Worm (Caenorhabditis elegans): ENCODE data around the gene fbxb-61.
A peak's percentile ranks its signal among the peaks of the same experiment; 100 is the strongest.

The fbxb-61 gene

DNA sequence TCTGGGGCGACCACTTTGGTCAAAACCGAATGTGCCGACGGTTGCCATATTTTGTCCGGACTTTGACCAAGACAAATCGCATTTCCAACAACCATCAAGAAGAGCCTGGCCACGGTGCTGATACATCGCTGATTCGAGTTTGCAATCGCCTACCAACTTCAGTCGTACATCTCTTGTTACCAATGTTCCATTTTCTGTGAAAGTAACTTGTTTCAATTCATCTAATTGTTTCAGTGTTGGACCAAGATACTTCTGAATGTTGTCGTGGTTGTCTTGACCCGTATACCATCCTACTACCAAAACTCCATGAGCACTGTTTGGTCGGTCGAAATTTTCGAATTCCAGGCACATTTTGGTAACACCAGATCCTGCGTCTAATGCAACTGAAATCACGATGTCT lies 21.5 kb downstream of the fbxb-61 start:
- no peak for TF ChIP-seq nhr-23 (tag; optimal IDR thresholded peaks at IDR 0.05)

ce11 chrV:19329263-19329662 lies 25.3 kb downstream of the fbxb-61 start, which contains the start of gene fbxb-65:
TSS of gene fbxb-65 (plus strand) at chrV:19329563.
- no peak for TF ChIP-seq dmd-4 (tag; optimal IDR thresholded peaks at IDR 0.05)

ce11 chrV:19337333-19337732 lies 33.4 kb downstream of the fbxb-61 start:
- TF ChIP-seq elt-3 (tag; optimal IDR thresholded peaks at IDR 0.05) = no peak
- no peak for TF ChIP-seq lin-39 (tag; optimal IDR thresholded peaks at IDR 0.05)
- TF ChIP-seq gmeb-1 (tag; optimal IDR thresholded peaks at IDR 0.05) = no peak
- TF ChIP-seq unc-39 (tag; optimal IDR thresholded peaks at IDR 0.05) = no peak
- no peak for TF ChIP-seq mab-5 (tag; optimal IDR thresholded peaks at IDR 0.05)
- no peak for TF ChIP-seq lin-11 (tag; optimal IDR thresholded peaks at IDR 0.05)
- TF ChIP-seq skn-1 (tag; optimal IDR thresholded peaks at IDR 0.05) = no peak
- no peak for TF ChIP-seq nhr-23 (tag; optimal IDR thresholded peaks at IDR 0.05)
- TF ChIP-seq Y55F3AM.14 (GFP tag; optimal IDR thresholded peaks at IDR 0.05) = no peak
- no peak for TF ChIP-seq sma-3 (GFP tag; optimal IDR thresholded peaks at IDR 0.05)
- no peak for TF ChIP-seq F13H6.1 (tag; optimal IDR thresholded peaks at IDR 0.05)
- TF ChIP-seq snpc-4 (tag; optimal IDR thresholded peaks at IDR 0.05) = no peak
- no peak for TF ChIP-seq lin-13 (GFP tag; optimal IDR thresholded peaks at IDR 0.05)

- TF ChIP-seq nhr-129 (tag; optimal IDR thresholded peaks at IDR 0.05) (peak; percentile 15), sma-3 (GFP tag; optimal IDR thresholded peaks at IDR 0.05) (no peak)
Observed at ce11 chrV:19351944-19352343, 48.0 kb downstream of the fbxb-61 start.

ce11 chrV:19354506-19354905 lies 50.6 kb downstream of the fbxb-61 start:
- TF ChIP-seq C34F6.9 (tag; optimal IDR thresholded peaks at IDR 0.05) = no peak
- TF ChIP-seq peb-1 (tag; optimal IDR thresholded peaks at IDR 0.05) = no peak
- TF ChIP-seq lin-13 (GFP tag; optimal IDR thresholded peaks at IDR 0.05) = no peak
- TF ChIP-seq elt-1 (tag; optimal IDR thresholded peaks at IDR 0.05) = no peak
- TF ChIP-seq nhr-12 (tag; optimal IDR thresholded peaks at IDR 0.05) = no peak
- TF ChIP-seq nhr-25 (tag; optimal IDR thresholded peaks at IDR 0.05) = no peak
- TF ChIP-seq blmp-1 (tag; optimal IDR thresholded peaks at IDR 0.05; ENCODE audit: insufficient read depth) = no peak
- no peak for TF ChIP-seq mab-5 (tag; optimal IDR thresholded peaks at IDR 0.05)
- TF ChIP-seq nhr-10 (tag; optimal IDR thresholded peaks at IDR 0.05) = no peak
- no peak for TF ChIP-seq egl-27 (tag; optimal IDR thresholded peaks at IDR 0.05)
- TF ChIP-seq ceh-82 (tag; optimal IDR thresholded peaks at IDR 0.05) = no peak

Data from whole organism, L2 larva.